Worm (Caenorhabditis elegans): Measurements from ENCODE around the gene Y71H2AM.14.

DNA sequence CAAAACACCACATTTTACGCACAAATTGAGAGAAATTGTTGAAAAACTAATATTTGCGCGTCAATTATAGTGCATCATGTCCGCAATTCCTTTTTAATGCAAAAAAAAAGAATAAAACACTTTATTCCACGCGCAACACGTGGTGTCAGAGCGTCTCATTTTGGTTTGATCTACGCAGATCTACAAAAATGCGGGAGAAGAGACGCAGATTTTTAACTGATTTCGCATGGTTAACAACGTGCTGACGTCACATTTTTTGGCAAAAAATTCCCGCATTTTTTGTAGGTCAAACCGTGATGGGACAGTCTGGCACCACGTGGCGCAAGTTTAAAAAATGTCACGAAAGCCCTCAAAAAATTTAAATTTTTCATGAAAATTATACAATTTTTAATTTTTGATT, 36.2 kb downstream of the Y71H2AM.14 start:
- TF ChIP-seq pes-1 (GFP tag; IDR thresholded peaks at IDR 0.05), result no peak
- no peak for TF ChIP-seq ets-7 (tag; optimal IDR thresholded peaks at IDR 0.05)
- TF ChIP-seq ama-1 (optimal IDR thresholded peaks at IDR 0.05), result no peak
- no peak for TF ChIP-seq tbx-11 (GFP tag; IDR thresholded peaks at IDR 0.05)
- no peak for TF ChIP-seq flt-1 (GFP tag; IDR thresholded peaks at IDR 0.05)
- TF ChIP-seq B0310.2 (tag; optimal IDR thresholded peaks at IDR 0.05), result no peak
- no peak for TF ChIP-seq hmg-4 (GFP tag; optimal IDR thresholded peaks at IDR 0.05)
- no peak for TF ChIP-seq ceh-36 (tag; optimal IDR thresholded peaks at IDR 0.05)
- TF ChIP-seq sea-1 (GFP tag; conservative IDR thresholded peaks at IDR 0.05), result no peak

Data from whole organism, early embryonic.